Fruit fly (Drosophila melanogaster): ENCODE data around the gene bnb.

- TF ChIP-seq CG8478 (optimal IDR thresholded peaks at IDR 0.05), result no peak
- TF ChIP-seq CTCF (optimal IDR thresholded peaks at IDR 0.05), result peak; percentile 79 to 82
Measured at dm6 chrX:18780260-18780659, 17.2 kb downstream of the bnb start.

Measured in S2 (cell line).